Worm (Caenorhabditis elegans): Measurements from ENCODE around the gene Y45F10C.1.
A peak's percentile ranks its signal among the peaks of the same experiment; 100 is the strongest.
"Not testable (repeated sequence)": the region's sequence is repeated elsewhere in the genome, so short reads cannot be mapped to it uniquely, and the experiment has no call there.

Y45F10C.1 gene

ce11 chrIV:13689302-13689880, 30.0 kb upstream of the Y45F10C.1 start, which contains the start of gene T23G4.2:
TSS of gene T23G4.2 (minus strand) at chrIV:13689556.
- TF ChIP-seq him-1 (tag; optimal IDR thresholded peaks at IDR 0.05) (peak; percentile 14), W03F9.2 (tag; optimal IDR thresholded peaks at IDR 0.05) (no peak)

- no peak for TF ChIP-seq dao-5 (tag; optimal IDR thresholded peaks at IDR 0.05)
- no peak for TF ChIP-seq him-1 (tag; optimal IDR thresholded peaks at IDR 0.05)
- TF ChIP-seq W03F9.2 (tag; optimal IDR thresholded peaks at IDR 0.05): no peak
These were observed 28.3 kb upstream of the Y45F10C.1 start for ce11 chrIV:13687631-13688030.

- TF ChIP-seq W03F9.2 (tag; optimal IDR thresholded peaks at IDR 0.05) (no peak), him-1 (tag; optimal IDR thresholded peaks at IDR 0.05) (no peak), dao-5 (tag; optimal IDR thresholded peaks at IDR 0.05) (no peak)
These were observed 27.6 kb upstream of the Y45F10C.1 start, which contains the start of gene nyn-1 for ce11 chrIV:13686965-13687425. TSS of gene nyn-1 (minus strand) at chrIV:13687015.

- TF ChIP-seq W03F9.2 (tag; optimal IDR thresholded peaks at IDR 0.05): no peak
- no peak for TF ChIP-seq him-1 (tag; optimal IDR thresholded peaks at IDR 0.05)
- TF ChIP-seq dao-5 (tag; optimal IDR thresholded peaks at IDR 0.05): no peak
These were observed 25.5 kb upstream of the Y45F10C.1 start for ce11 chrIV:13684827-13685226.

- TF ChIP-seq him-1 (tag; optimal IDR thresholded peaks at IDR 0.05) (no peak), dao-5 (tag; optimal IDR thresholded peaks at IDR 0.05) (no peak), W03F9.2 (tag; optimal IDR thresholded peaks at IDR 0.05) (no peak)
These were observed 23.4 kb upstream of the Y45F10C.1 start for ce11 chrIV:13682733-13683132.

- TF ChIP-seq him-1 (tag; optimal IDR thresholded peaks at IDR 0.05) (no peak), W03F9.2 (tag; optimal IDR thresholded peaks at IDR 0.05) (no peak), dao-5 (tag; optimal IDR thresholded peaks at IDR 0.05) (no peak)
These were observed 20.1 kb upstream of the Y45F10C.1 start for ce11 chrIV:13679495-13679894.

ce11 chrIV:13678649-13679048, 19.3 kb upstream of the Y45F10C.1 start, which contains the start of gene srlf-26:
TSS of gene srlf-26 (plus strand) at chrIV:13678949.
- TF ChIP-seq dao-5 (tag; optimal IDR thresholded peaks at IDR 0.05) (no peak), W03F9.2 (tag; optimal IDR thresholded peaks at IDR 0.05) (no peak), him-1 (tag; optimal IDR thresholded peaks at IDR 0.05) (no peak)

- TF ChIP-seq dao-5 (tag; optimal IDR thresholded peaks at IDR 0.05): no peak
- no peak for TF ChIP-seq him-1 (tag; optimal IDR thresholded peaks at IDR 0.05)
- no peak for TF ChIP-seq W03F9.2 (tag; optimal IDR thresholded peaks at IDR 0.05)
These were observed 14.2 kb upstream of the Y45F10C.1 start, which contains the start of gene oac-48 for ce11 chrIV:13673504-13673903. TSS of gene oac-48 (plus strand) at chrIV:13673804.

ce11 chrIV:13666849-13667430, 7.6 kb upstream of the Y45F10C.1 start, which contains the start of gene fbxa-215:
TSS of gene fbxa-215 (minus strand) at chrIV:13666909.
- no peak for TF ChIP-seq W03F9.2 (tag; optimal IDR thresholded peaks at IDR 0.05)
- no peak for TF ChIP-seq him-1 (tag; optimal IDR thresholded peaks at IDR 0.05)
- no peak for TF ChIP-seq dao-5 (tag; optimal IDR thresholded peaks at IDR 0.05)

ce11 chrIV:13665073-13665472, 5.7 kb upstream of the Y45F10C.1 start:
- TF ChIP-seq him-1 (tag; optimal IDR thresholded peaks at IDR 0.05) (no peak), W03F9.2 (tag; optimal IDR thresholded peaks at IDR 0.05) (no peak), dao-5 (tag; optimal IDR thresholded peaks at IDR 0.05) (no peak)

ce11 chrIV:13664090-13664489, 4.7 kb upstream of the Y45F10C.1 start, which contains the start of gene Y45F10C.4:
TSS of gene Y45F10C.4 (minus strand) at chrIV:13664190.
- TF ChIP-seq W03F9.2 (tag; optimal IDR thresholded peaks at IDR 0.05) (no peak), him-1 (tag; optimal IDR thresholded peaks at IDR 0.05) (no peak), dao-5 (tag; optimal IDR thresholded peaks at IDR 0.05) (no peak)

- not testable (repeated sequence) for TF ChIP-seq dao-5, him-1, W03F9.2 (tag; optimal IDR thresholded peaks at IDR 0.05)
These were observed 3.2 kb upstream of the Y45F10C.1 start, which contains the start of gene Y45F10C.2 for ce11 chrIV:13662570-13662969. TSS of gene Y45F10C.2 (minus strand) at chrIV:13662670.

- not testable (repeated sequence) for TF ChIP-seq dao-5, him-1, W03F9.2 (tag; optimal IDR thresholded peaks at IDR 0.05)
These were observed 7.3 kb downstream of the Y45F10C.1 start, which contains the start of gene Y45F10C.6 for ce11 chrIV:13652023-13652422. TSS of gene Y45F10C.6 (plus strand) at chrIV:13652323.

- TF ChIP-seq dao-5, him-1, W03F9.2 (tag; optimal IDR thresholded peaks at IDR 0.05): not testable (repeated sequence)
These were observed 7.9 kb downstream of the Y45F10C.1 start, which contains the start of gene C08F11.12 for ce11 chrIV:13651411-13651810. TSS of gene C08F11.12 (minus strand) at chrIV:13651511.

All from whole organism, L4/young adult.